Fruit fly (Drosophila melanogaster): Measurements from ENCODE around the gene CG11983.
A peak's percentile ranks its signal among the peaks of the same experiment; 100 is the strongest.

CG11983 gene

dm6 chr3R:9013765-9014380 is 5.8 kb downstream of the CG11983 start (continued):
- TF ChIP-seq CG8924 (tag; optimal IDR thresholded peaks at IDR 0.05): peak; percentile 51
- peak; percentile 46; the same call in 1 of the 2 replicates for TF ChIP-seq Scr (GFP tag; IDR thresholded peaks at IDR 0.05; ENCODE audit: partially characterized antibody)
- TF ChIP-seq CG2889 (GFP tag; IDR thresholded peaks at IDR 0.05): no peak
- TF ChIP-seq sqz (GFP tag; optimal IDR thresholded peaks at IDR 0.05): no peak
- TF ChIP-seq Dip3 (GFP tag; optimal IDR thresholded peaks at IDR 0.05): peak; percentile 58
- peak; percentile 26; the same call in 1 of the 3 replicates for TF ChIP-seq CG17361 (GFP tag; IDR thresholded peaks at IDR 0.05)
- TF ChIP-seq Mes4 (GFP tag; optimal IDR thresholded peaks at IDR 0.05): peak; percentile 64
- TF ChIP-seq odd (GFP tag; optimal IDR thresholded peaks at IDR 0.05): no peak
- no peak for TF ChIP-seq CG2678 (tag; optimal IDR thresholded peaks at IDR 0.05)
- TF ChIP-seq BtbVII (GFP tag; optimal IDR thresholded peaks at IDR 0.05): peak; percentile 8
- TF ChIP-seq CG6791 (GFP tag; IDR thresholded peaks at IDR 0.05; ENCODE audit: partially characterized antibody): no peak
- TF ChIP-seq CG34376 (GFP tag; optimal IDR thresholded peaks at IDR 0.05): peak; percentile 73
- TF ChIP-seq sob (GFP tag; IDR thresholded peaks at IDR 0.05): peak; percentile 31; the same call in 1 of the 2 replicates
- no peak for TF ChIP-seq ash1 (GFP tag; optimal IDR thresholded peaks at IDR 0.05)
- TF ChIP-seq ewg (GFP tag; optimal IDR thresholded peaks at IDR 0.05): peak; percentile 45
- TF ChIP-seq dmrt11E (tag; optimal IDR thresholded peaks at IDR 0.05): peak; percentile 33
- no peak for TF ChIP-seq dan (GFP tag; IDR thresholded peaks at IDR 0.05)
- TF ChIP-seq CG17359 (tag; optimal IDR thresholded peaks at IDR 0.05): peak; percentile 50
- TF ChIP-seq Nf-YB (GFP tag; optimal IDR thresholded peaks at IDR 0.05): peak; percentile 28
- no peak for TF ChIP-seq CG10959 (GFP tag; IDR thresholded peaks at IDR 0.05)
- peak; percentile 35; the same call in 1 of the 2 replicates for TF ChIP-seq sisA (GFP tag; IDR thresholded peaks at IDR 0.05)
- TF ChIP-seq CG15696 (tag; optimal IDR thresholded peaks at IDR 0.05): no peak
- peak; percentile 97 for TF ChIP-seq CG11696 (GFP tag; IDR thresholded peaks at IDR 0.05)
- TF ChIP-seq ind (GFP tag; optimal IDR thresholded peaks at IDR 0.05): no peak
- TF ChIP-seq CG33557 (GFP tag; optimal IDR thresholded peaks at IDR 0.05): no peak
- no peak for TF ChIP-seq jigr1 (GFP tag; IDR thresholded peaks at IDR 0.05)
- TF ChIP-seq CG12659 (GFP tag; optimal IDR thresholded peaks at IDR 0.05): peak; percentile 61
- TF ChIP-seq CoRest (tag; optimal IDR thresholded peaks at IDR 0.05): peak; percentile 60
- TF ChIP-seq en (GFP tag; optimal IDR thresholded peaks at IDR 0.05): peak; percentile 45
- TF ChIP-seq CG10321 (GFP tag; IDR thresholded peaks at IDR 0.05): no peak
- peak; percentile 27 for TF ChIP-seq HHEX (GFP tag; optimal IDR thresholded peaks at IDR 0.05)
- no peak for TF ChIP-seq CG14441 (GFP tag; IDR thresholded peaks at IDR 0.05)
- TF ChIP-seq CG6689 (GFP tag; IDR thresholded peaks at IDR 0.05): peak; percentile 49
- peak; percentile 12 for TF ChIP-seq Drgx (GFP tag; IDR thresholded peaks at IDR 0.05)
- TF ChIP-seq CG7987 (GFP tag; optimal IDR thresholded peaks at IDR 0.05): peak; percentile 65
- peak; percentile 28 for TF ChIP-seq CG9817 (tag; optimal IDR thresholded peaks at IDR 0.05)
- TF ChIP-seq CG11247 (GFP tag; IDR thresholded peaks at IDR 0.05): 0 out of 2 replicates have a peak, but pooled peaks have one; percentile 35
- no peak for TF ChIP-seq oc (tag; optimal IDR thresholded peaks at IDR 0.05)
- TF ChIP-seq CG31388 (GFP tag; optimal IDR thresholded peaks at IDR 0.05): no peak
- no peak for TF ChIP-seq CG2199 (GFP tag; IDR thresholded peaks at IDR 0.05)
- TF ChIP-seq CG18011 (GFP tag; optimal IDR thresholded peaks at IDR 0.05): peak; percentile 21
- TF ChIP-seq HLHmδ (GFP tag; optimal IDR thresholded peaks at IDR 0.05): no peak
- TF ChIP-seq aop (GFP tag; IDR thresholded peaks at IDR 0.05): no peak
- TF ChIP-seq CG2875 (GFP tag; optimal IDR thresholded peaks at IDR 0.05): peak; percentile 12
- TF ChIP-seq CG12744 (GFP tag; optimal IDR thresholded peaks at IDR 0.05): peak; percentile 27
- TF ChIP-seq CG31224 (GFP tag; IDR thresholded peaks at IDR 0.05): no peak
- no peak; the same call in 1 of the 2 replicates for TF ChIP-seq sens-2 (GFP tag; IDR thresholded peaks at IDR 0.05)
- peak; percentile 49 for TF ChIP-seq CG2712 (tag; optimal IDR thresholded peaks at IDR 0.05)
- TF ChIP-seq fru (optimal IDR thresholded peaks at IDR 0.05): no peak
- peak; percentile 53; the same call in 1 of the 2 replicates for TF ChIP-seq slbo (GFP tag; IDR thresholded peaks at IDR 0.05)

Data from whole organism, embryonic.